Fruit fly (Drosophila melanogaster) whole organism, wandering third instar larva: ENCODE measurements around the gene RabX4.

Experiments used
- ey ChIP-seq: fragments of 200-800 bp; sonication (Bioruptor generic); optimal IDR thresholded peaks from 2 replicates; lab custom pipeline; 2016; ENCODE audit warnings: missing biosample characterization, missing genetic modification characterization
- pan ChIP-seq: fragments of >200 bp; optimal IDR thresholded peaks from 2 replicates; lab custom pipeline; 2017

DNA sequence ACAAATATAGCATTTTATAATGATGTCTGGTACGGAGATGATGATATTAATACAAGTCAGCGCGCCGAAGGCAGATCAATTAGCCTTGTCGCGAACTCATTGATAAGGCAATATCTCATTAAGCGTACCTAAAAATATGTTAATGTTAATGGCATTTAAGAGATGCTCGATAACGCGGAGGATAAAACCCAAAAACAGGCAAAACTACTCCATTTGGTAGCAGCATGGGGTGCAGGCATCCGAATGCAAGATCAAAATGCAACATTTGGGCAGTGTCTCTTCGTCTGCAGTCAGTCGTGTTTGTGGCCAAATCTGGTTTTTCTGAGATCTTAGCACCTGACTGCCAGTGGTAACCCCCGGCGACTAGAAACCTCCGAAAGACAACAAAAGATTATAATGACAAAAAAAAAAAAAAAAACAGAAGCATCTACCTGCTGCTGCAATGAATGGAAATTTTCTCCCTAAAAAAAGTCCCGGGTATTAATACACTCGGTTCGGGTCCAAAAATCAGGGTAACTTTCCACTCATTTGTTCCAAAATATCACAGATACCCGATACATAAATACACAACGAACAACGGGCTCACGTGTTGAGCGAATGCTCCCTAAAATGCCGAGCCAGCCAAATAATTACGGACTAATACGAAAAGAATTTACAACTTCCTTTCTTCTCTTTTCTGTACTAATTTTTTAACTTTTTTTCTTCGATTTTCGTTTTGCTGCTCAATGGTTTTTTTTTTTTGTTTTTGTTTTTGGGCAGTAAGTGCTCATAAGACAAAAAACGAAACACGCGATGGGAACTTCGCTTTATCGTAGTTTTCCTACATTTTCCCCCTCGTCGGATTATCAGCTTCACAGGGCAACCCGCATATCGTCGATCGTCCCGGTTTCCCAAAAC is 18.0 kb upstream of the RabX4 start:
- TF ChIP-seq ey (no peak), pan (lab: Kevin White, UChicago) (no peak)
